Worm (Caenorhabditis elegans): ENCODE data around the gene efr-3.
A peak's percentile ranks its signal among the peaks of the same experiment; 100 is the strongest.

The efr-3 gene

DNA sequence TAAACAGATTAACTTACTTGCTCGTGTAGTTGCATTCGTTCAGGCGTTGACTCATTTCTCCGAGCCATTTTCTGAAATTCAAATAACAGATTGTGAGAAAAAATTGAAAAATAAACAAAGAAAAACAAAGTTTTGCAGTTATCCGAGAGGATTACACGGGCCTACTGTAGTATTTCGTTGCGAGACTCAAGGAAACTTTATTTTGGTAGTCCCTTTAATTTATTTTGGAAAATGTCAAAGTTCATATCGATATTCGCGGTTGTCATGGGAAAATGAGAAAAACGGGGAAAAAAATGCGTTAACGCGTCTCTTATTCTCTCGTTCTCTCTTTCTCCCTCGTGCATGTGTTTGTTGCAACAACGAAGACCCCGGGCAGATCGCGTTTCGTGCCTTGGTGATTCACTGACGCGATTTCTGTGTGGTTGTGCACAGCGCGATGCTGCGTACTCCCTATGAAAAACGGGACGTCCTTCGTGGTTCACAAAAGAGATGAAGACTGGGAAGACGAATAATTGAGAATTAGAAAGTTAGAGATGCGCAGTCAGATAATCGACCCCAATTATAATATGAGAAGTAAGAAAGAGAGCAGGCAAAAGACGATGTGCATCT lies 10.4 kb upstream of the efr-3 start, which contains the start of gene set-4 (continued):
- peak; percentile 93 for TF ChIP-seq nhr-90 (tag; optimal IDR thresholded peaks at IDR 0.05; ENCODE audit: poor library complexity)
- TF ChIP-seq vab-15 (tag; optimal IDR thresholded peaks at IDR 0.05): no peak
- peak; percentile 92 for TF ChIP-seq nhr-19 (GFP tag; conservative IDR thresholded peaks at IDR 0.05)
- no peak for TF ChIP-seq ceh-90 (tag; optimal IDR thresholded peaks at IDR 0.05)
- TF ChIP-seq blmp-1 (tag; optimal IDR thresholded peaks at IDR 0.05): peak; percentile 56
- TF ChIP-seq hpl-2 (GFP tag; optimal IDR thresholded peaks at IDR 0.05): peak; percentile 87
- TF ChIP-seq lin-15B (tag; optimal IDR thresholded peaks at IDR 0.05): peak; percentile 76
- TF ChIP-seq C34B4.2 (tag; optimal IDR thresholded peaks at IDR 0.05): peak; percentile 23
- peak; percentile 73 for TF ChIP-seq F16B12.6 (tag; optimal IDR thresholded peaks at IDR 0.05)
- TF ChIP-seq unc-30 (tag; optimal IDR thresholded peaks at IDR 0.05): no peak
- no peak for TF ChIP-seq alr-1 (tag; optimal IDR thresholded peaks at IDR 0.05; ENCODE audit: borderline replicate concordance)
- peak; percentile 60 for TF ChIP-seq nhr-237 (tag; optimal IDR thresholded peaks at IDR 0.05)
- peak; percentile 93 for TF ChIP-seq fkh-8 (tag; optimal IDR thresholded peaks at IDR 0.05)
- peak; percentile 91 to 92 for TF ChIP-seq efl-1 (optimal IDR thresholded peaks at IDR 0.05)
- TF ChIP-seq efl-1 (GFP tag; optimal IDR thresholded peaks at IDR 0.05 in 1 of 2): peak; percentile 84 to 98
- peak; percentile 88 for TF ChIP-seq snpc-4 (tag; optimal IDR thresholded peaks at IDR 0.05)
- TF ChIP-seq fkh-4 (tag; optimal IDR thresholded peaks at IDR 0.05; ENCODE audit: borderline replicate concordance): peak; percentile 33
- peak; percentile 92 for TF ChIP-seq nhr-77 (tag; optimal IDR thresholded peaks at IDR 0.05)
- TF ChIP-seq rnt-1 (tag; optimal IDR thresholded peaks at IDR 0.05): peak; percentile 96
- peak; percentile 94 to 95 for TF ChIP-seq lsy-2 (tag; optimal IDR thresholded peaks at IDR 0.05)
- TF ChIP-seq isw-1 (GFP tag; IDR thresholded peaks at IDR 0.05): peak; percentile 89
- peak; percentile 83 for TF ChIP-seq sox-4 (tag; optimal IDR thresholded peaks at IDR 0.05)
- peak; percentile 95 for TF ChIP-seq xbp-1 (tag; optimal IDR thresholded peaks at IDR 0.05)
- TF ChIP-seq ceh-88 (GFP tag; IDR thresholded peaks at IDR 0.05): peak; percentile 70
- peak; percentile 96 for TF ChIP-seq unc-86 (tag; optimal IDR thresholded peaks at IDR 0.05)
- peak; percentile 97 for TF ChIP-seq snu-23 (GFP tag; optimal IDR thresholded peaks at IDR 0.05)
- TF ChIP-seq swsn-7 (tag; optimal IDR thresholded peaks at IDR 0.05): peak; percentile 96
- TF ChIP-seq dpl-1 (GFP tag; optimal IDR thresholded peaks at IDR 0.05): peak; percentile 86 to 90 (median 89)
- peak; percentile 71 for TF ChIP-seq nhr-11 (tag; optimal IDR thresholded peaks at IDR 0.05)
- TF ChIP-seq pqm-1 (tag; optimal IDR thresholded peaks at IDR 0.05): no peak
- TF ChIP-seq ceh-8 (GFP tag; optimal IDR thresholded peaks at IDR 0.05): peak; percentile 86
- TF ChIP-seq nhr-85 (tag): peak; percentile 97
- TF ChIP-seq nhr-12 (tag; optimal IDR thresholded peaks at IDR 0.05): no peak
- TF ChIP-seq pax-3 (tag; optimal IDR thresholded peaks at IDR 0.05): peak; percentile 80
- peak; percentile 70 for TF ChIP-seq zip-4 (GFP tag; optimal IDR thresholded peaks at IDR 0.05)
- peak; percentile 81 for TF ChIP-seq aha-1 (tag; optimal IDR thresholded peaks at IDR 0.05)
- peak; percentile 91 to 94 for TF ChIP-seq lin-35 (GFP tag; optimal IDR thresholded peaks at IDR 0.05)
- TF ChIP-seq egl-27 (tag; optimal IDR thresholded peaks at IDR 0.05): peak; percentile 46 to 64
- TF ChIP-seq mef-2 (tag; optimal IDR thresholded peaks at IDR 0.05): peak; percentile 71
- TF ChIP-seq nhr-71 (tag; optimal IDR thresholded peaks at IDR 0.05): peak; percentile 97
- peak; percentile 74 for TF ChIP-seq lin-39 (tag; optimal IDR thresholded peaks at IDR 0.05)
- peak; percentile 91 for TF ChIP-seq fkh-10 (GFP tag; optimal IDR thresholded peaks at IDR 0.05)
- TF ChIP-seq hlh-4 (tag; optimal IDR thresholded peaks at IDR 0.05): no peak
- peak; percentile 92 for TF ChIP-seq egl-13 (tag; optimal IDR thresholded peaks at IDR 0.05)
- peak; percentile 83 for TF ChIP-seq elt-2 (tag; optimal IDR thresholded peaks at IDR 0.05)
- TF ChIP-seq elt-3 (tag; optimal IDR thresholded peaks at IDR 0.05): peak in 2 of 6 experiments; percentile 69 to 70
- peak; percentile 95 for TF ChIP-seq C16A3.4 (tag; optimal IDR thresholded peaks at IDR 0.05)
- TF ChIP-seq ceh-63 (GFP tag; optimal IDR thresholded peaks at IDR 0.05): no peak
- peak; percentile 97 for TF ChIP-seq nhr-20 (tag; optimal IDR thresholded peaks at IDR 0.05)
- no peak for TF ChIP-seq ets-5 (GFP tag; IDR thresholded peaks at IDR 0.05)
- peak; percentile 71 for TF ChIP-seq lir-3 (tag; optimal IDR thresholded peaks at IDR 0.05; ENCODE audit: poor library complexity)
- peak; percentile 25 for TF ChIP-seq unc-62 (GFP tag; optimal IDR thresholded peaks at IDR 0.05)

Measured in whole organism, L1 larva.